Fruit fly (Drosophila melanogaster): ENCODE measurements around the gene CG8036.

The CG8036 gene

dm6 chr3R:8676560-8677000 lies 8.9 kb downstream of the CG8036 start, which contains the start of the genes Unc50, CG11755 and CG8043 (continued):
- TF ChIP-seq ase (GFP tag; IDR thresholded peaks at IDR 0.05) (no peak), CG3281 (GFP tag; optimal IDR thresholded peaks at IDR 0.05) (peak; percentile 71), Stat92E (GFP tag; optimal IDR thresholded peaks at IDR 0.05) (peak in 1 of 3 experiments; percentile 75), CG7357 (GFP tag; IDR thresholded peaks at IDR 0.05) (peak; percentile 45; the same call in 1 of the 3 replicates), sqz (GFP tag; optimal IDR thresholded peaks at IDR 0.05) (peak; percentile 30), abd-A (tag; optimal IDR thresholded peaks at IDR 0.05) (no peak), CG4282 (GFP tag; optimal IDR thresholded peaks at IDR 0.05) (no peak), zf30C (GFP tag; optimal IDR thresholded peaks at IDR 0.05) (no peak), repo (GFP tag; optimal IDR thresholded peaks at IDR 0.05) (peak; percentile 34), Lim3 (GFP tag; IDR thresholded peaks at IDR 0.05) (no peak), h (optimal IDR thresholded peaks at IDR 0.05) (no peak), Sox102F (GFP tag; optimal IDR thresholded peaks at IDR 0.05) (peak; percentile 67), br (optimal IDR thresholded peaks at IDR 0.05) (no peak), sens (GFP tag) (peak; percentile 96), CG11695 (GFP tag; IDR thresholded peaks at IDR 0.05) (peak; percentile 77; the same call in 2 of the 3 replicates), yki (optimal IDR thresholded peaks at IDR 0.05) (no peak), CG16815 (GFP tag; optimal IDR thresholded peaks at IDR 0.05) (peak; percentile 57), lov (optimal IDR thresholded peaks at IDR 0.05) (no peak), lov (GFP tag; IDR thresholded peaks at IDR 0.05) (0 out of 3 replicates have a peak, but pooled peaks have one; percentile 11), CG10979 (tag; optimal IDR thresholded peaks at IDR 0.05) (peak; percentile 75), CG18476 (GFP tag; optimal IDR thresholded peaks at IDR 0.05) (peak; percentile 54), CG4360 (GFP tag; IDR thresholded peaks at IDR 0.05) (no peak), pb (GFP tag; optimal IDR thresholded peaks at IDR 0.05) (peak; percentile 47), Dref (GFP tag; IDR thresholded peaks at IDR 0.05) (peak; percentile 36; the same call in 1 of the 2 replicates), Ravus (GFP tag; IDR thresholded peaks at IDR 0.05) (peak; percentile 10; the same call in 1 of the 2 replicates), CG6854 (GFP tag; optimal IDR thresholded peaks at IDR 0.05) (no peak), CG3995 (GFP tag; optimal IDR thresholded peaks at IDR 0.05) (peak; percentile 56), ac (GFP tag; optimal IDR thresholded peaks at IDR 0.05) (peak; percentile 14), knrl (GFP tag; IDR thresholded peaks at IDR 0.05; ENCODE audit: partially characterized antibody) (peak; percentile 99), esg (GFP tag; conservative IDR thresholded peaks at IDR 0.05) (peak; percentile 63), dmrt11E (tag; optimal IDR thresholded peaks at IDR 0.05) (peak; percentile 77), CG17568 (GFP tag; optimal IDR thresholded peaks at IDR 0.05) (peak; percentile 31), D19A (tag; optimal IDR thresholded peaks at IDR 0.05) (peak; percentile 69), pum (GFP tag; optimal IDR thresholded peaks at IDR 0.05) (peak; percentile 68), mam (GFP tag; optimal IDR thresholded peaks at IDR 0.05) (peak; percentile 73), grn (GFP tag; optimal IDR thresholded peaks at IDR 0.05) (peak; percentile 100), Antp (GFP tag; optimal IDR thresholded peaks at IDR 0.05) (peak; percentile 53), CG31224 (GFP tag; IDR thresholded peaks at IDR 0.05) (peak; percentile 43), Sry-β (GFP tag; optimal IDR thresholded peaks at IDR 0.05) (peak; percentile 46), H15 (GFP tag; IDR thresholded peaks at IDR 0.05) (peak; percentile 69; the same call in 2 of the 3 replicates), C15 (GFP tag; IDR thresholded peaks at IDR 0.05) (peak; percentile 16; the same call in 1 of the 3 replicates), dpn (GFP tag; optimal IDR thresholded peaks at IDR 0.05) (peak; percentile 78 to 84), CG3726 (GFP tag; IDR thresholded peaks at IDR 0.05) (no peak; the same call in 2 of the 3 replicates), ab (GFP tag; optimal IDR thresholded peaks at IDR 0.05) (no peak), slbo (GFP tag; IDR thresholded peaks at IDR 0.05) (peak; percentile 83), Oli (tag; optimal IDR thresholded peaks at IDR 0.05) (peak; percentile 64), bbx (GFP tag; IDR thresholded peaks at IDR 0.05; ENCODE audit: partially characterized antibody) (peak; percentile 92), otp (GFP tag; IDR thresholded peaks at IDR 0.05) (no peak), so (GFP tag; IDR thresholded peaks at IDR 0.05) (peak; percentile 55; the same call in 1 of the 3 replicates), bab2 (GFP tag; optimal IDR thresholded peaks at IDR 0.05) (peak; percentile 57), jigr1 (GFP tag; IDR thresholded peaks at IDR 0.05) (peak; percentile 75; the same call in 2 of the 3 replicates), Six4 (GFP tag; optimal IDR thresholded peaks at IDR 0.05) (peak; percentile 57)

Measured in whole organism, embryonic.